Fruit fly (Drosophila melanogaster) whole organism, wandering third instar larva: ENCODE measurements around the gene CG11309.

Experiments used
- Dfd ChIP-seq: fragments of >200 bp; optimal IDR thresholded peaks from 2 replicates; lab custom pipeline; 2017; ENCODE audit warnings: missing biosample characterization, missing genetic modification characterization
- Hr78 ChIP-seq: fragments of >200 bp; optimal IDR thresholded peaks from 2 replicates; lab custom pipeline; 2017; ENCODE audit warnings: missing biosample characterization, missing genetic modification characterization
- h ChIP-seq: fragments of 200-800 bp; sonication (Bioruptor generic); optimal IDR thresholded peaks from 3 replicates; lab custom pipeline; 2016; ENCODE audit warnings: missing biosample characterization, mild to moderate bottlenecking, missing genetic modification characterization
- sage ChIP-seq: fragments of 200-800 bp; sonication (Bioruptor generic); optimal IDR thresholded peaks from 2 replicates; lab custom pipeline; 2016; ENCODE audit warnings: missing biosample characterization, mild to moderate bottlenecking, missing genetic modification characterization

- TF ChIP-seq h (GFP tag; lab: Kevin White, UChicago) (no peak), Hr78 (no peak), Dfd (no peak), sage (GFP tag; lab: Kevin White, UChicago) (no peak)
Measured at dm6 chr3L:21297703-21298102, 6.8 kb downstream of the CG11309 start, which contains the start of gene Edg78E.
